Worm (Caenorhabditis elegans) whole organism, early embryonic: ENCODE results near the gene rbd-1.

ENCODE experiments used
- F13C5.2 ChIP-seq: sonication (generic microtip); optimal IDR thresholded peaks from 2 replicates; lab custom pipeline; 2017; ENCODE audit warnings: mild to moderate bottlenecking, missing genetic modification characterization, inconsistent platforms, missing compliant biosample characterization
- aly-1 ChIP-seq: sonication (generic microtip); optimal IDR thresholded peaks from 2 replicates; lab custom pipeline; 2016; ENCODE audit warnings: missing genetic modification characterization, missing compliant biosample characterization
- ama-1 ChIP-seq: fragments of 150-350 bp; optimal IDR thresholded peaks from 2 replicates; lab custom pipeline; 2014
- ceh-36 ChIP-seq: sonication (generic microtip); optimal IDR thresholded peaks from 2 replicates; lab custom pipeline; 2016; ENCODE audit warnings: missing genetic modification characterization, inconsistent platforms, missing compliant biosample characterization
- flt-1 ChIP-seq: fragments of 200-800 bp; sonication (Bioruptor generic); IDR thresholded peaks from 2 replicates; pipeline ENCODE4 v1.3.6; 2022; ENCODE audit warnings: missing genetic modification characterization, missing compliant biosample characterization
- pes-1 ChIP-seq: fragments of 200-800 bp; sonication (Bioruptor generic); IDR thresholded peaks from 2 replicates; pipeline ENCODE4 v1.3.6; 2022; ENCODE audit warnings: missing genetic modification reagents, missing genetic modification characterization, missing compliant biosample characterization
- scrt-1 ChIP-seq: fragments of 200-800 bp; sonication (Bioruptor generic); IDR thresholded peaks from 2 replicates; pipeline ENCODE4 v1.3.6; 2022; ENCODE audit warnings: missing genetic modification characterization, missing compliant biosample characterization
- sea-1 ChIP-seq: fragments of 200-800 bp; sonication (Bioruptor generic); conservative IDR thresholded peaks from 2 replicates; pipeline ENCODE4 v1.3.6; 2022; ENCODE audit warnings: missing genetic modification characterization, missing compliant biosample characterization
- tra-4 ChIP-seq: sonication (generic microtip); optimal IDR thresholded peaks from 2 replicates; lab custom pipeline; 2017; ENCODE audit warnings: missing genetic modification characterization, missing compliant biosample characterization

- TF ChIP-seq sea-1 (no peak), scrt-1 (GFP tag; lab: Robert Waterston, UW) (no peak), pes-1 (GFP tag; lab: Robert Waterston, UW) (no peak), ama-1 (lab: Kevin White, UChicago) (no peak), tra-4 (tag; lab: Kevin White, UChicago) (no peak), flt-1 (GFP tag; lab: Robert Waterston, UW) (no peak), aly-1 (tag; lab: Kevin White, UChicago) (no peak), F13C5.2 (tag; lab: Kevin White, UChicago) (no peak), ceh-36 (tag; lab: Kevin White, UChicago) (no peak)
Measured at ce11 chrIV:12762782-12763181, 38.0 kb downstream of the rbd-1 start.
